Fruit fly (Drosophila melanogaster) whole organism, adult: Measurements from ENCODE around the gene xit.

Experiments
- CG11617 ChIP-seq: fragments of 200-800 bp; sonication (Bioruptor generic); optimal IDR thresholded peaks from 2 replicates; lab custom pipeline; 2017; ENCODE audit warnings: mild to moderate bottlenecking, missing biosample characterization, missing genetic modification reagents, missing genetic modification characterization
- CG12768 ChIP-seq: fragments of 200-800 bp; sonication (Bioruptor generic); optimal IDR thresholded peaks from 2 replicates; lab custom pipeline; 2017; ENCODE audit warnings: missing biosample characterization, missing genetic modification characterization, mild to moderate bottlenecking, moderate library complexity, missing genetic modification reagents
- CG14711 ChIP-seq: fragments of 200-800 bp; sonication (Bioruptor generic); optimal IDR thresholded peaks from 2 replicates; lab custom pipeline; 2018; ENCODE audit warnings: missing biosample characterization, mild to moderate bottlenecking, missing genetic modification characterization, moderate library complexity
- CG1620 ChIP-seq: fragments of 200-800 bp; sonication (Bioruptor generic); optimal IDR thresholded peaks from 2 replicates; lab custom pipeline; 2016; ENCODE audit warnings: missing biosample characterization, missing genetic modification characterization
- CG33017 ChIP-seq: fragments of 200-800 bp; sonication (Bioruptor generic); optimal IDR thresholded peaks from 2 replicates; lab custom pipeline; 2018; ENCODE audit warnings: missing biosample characterization, mild to moderate bottlenecking, missing genetic modification characterization, moderate library complexity
- CG5204 ChIP-seq: fragments of 200-800 bp; sonication (Bioruptor generic); optimal IDR thresholded peaks from 2 replicates; lab custom pipeline; 2016; ENCODE audit warnings: missing biosample characterization, missing genetic modification characterization
- CG7045 ChIP-seq: fragments of 200-800 bp; sonication (Bioruptor generic); optimal IDR thresholded peaks from 2 replicates; lab custom pipeline; 2017; ENCODE audit warnings: missing biosample characterization, mild to moderate bottlenecking, missing genetic modification characterization
- CG7101 ChIP-seq: fragments of 200-800 bp; sonication (Bioruptor generic); optimal IDR thresholded peaks from 2 replicates; lab custom pipeline; 2018; ENCODE audit warnings: missing biosample characterization, mild to moderate bottlenecking, missing genetic modification characterization, moderate library complexity
- Clk ChIP-seq: fragments of 200-800 bp; sonication (Bioruptor generic); optimal IDR thresholded peaks from 2 replicates; lab custom pipeline; 2017; ENCODE audit warnings: missing biosample characterization, missing genetic modification characterization
- Crg-1 ChIP-seq: fragments of 200-800 bp; sonication (Bioruptor generic); optimal IDR thresholded peaks from 2 replicates; lab custom pipeline; 2016; ENCODE audit warnings: missing biosample characterization, missing genetic modification characterization
- Hr96 ChIP-seq: fragments of 200-800 bp; sonication (Bioruptor generic); optimal IDR thresholded peaks from 2 replicates; lab custom pipeline; 2016; ENCODE audit warnings: missing biosample characterization, missing genetic modification characterization
- Mnt ChIP-seq: fragments of 200-800 bp; sonication (Bioruptor generic); optimal IDR thresholded peaks from 2 replicates; lab custom pipeline; 2016; ENCODE audit warnings: missing biosample characterization, mild to moderate bottlenecking, missing genetic modification characterization
- bab1 ChIP-seq: fragments of 200-800 bp; sonication (Bioruptor generic); optimal IDR thresholded peaks from 3 replicates; lab custom pipeline; 2019; ENCODE audit warnings: missing biosample characterization, mild to moderate bottlenecking, missing genetic modification characterization, moderate library complexity
- cic ChIP-seq: fragments of 200-800 bp; sonication (Bioruptor generic); optimal IDR thresholded peaks from 2 replicates; lab custom pipeline; 2017; ENCODE audit warnings: missing biosample characterization, mild to moderate bottlenecking, missing genetic modification characterization, moderate library complexity
- cnc ChIP-seq, 2 experiments: fragments of >200 bp; optimal IDR thresholded peaks; 2 replicates each; lab custom pipeline; 2017
- kay ChIP-seq: fragments of 200-800 bp; sonication (Bioruptor generic); peaks from one replicate; lab custom pipeline; 2016; ENCODE audit warnings: missing biosample characterization, missing genetic modification characterization, borderline replicate concordance
- ovo ChIP-seq: fragments of 200-800 bp; sonication (Bioruptor generic); optimal IDR thresholded peaks from 2 replicates; lab custom pipeline; 2016; ENCODE audit warnings: missing biosample characterization, missing genetic modification characterization
- pad ChIP-seq: fragments of 200-800 bp; sonication (Bioruptor generic); optimal IDR thresholded peaks from 3 replicates; lab custom pipeline; 2017; ENCODE audit warnings: missing biosample characterization, missing genetic modification characterization, mild to moderate bottlenecking, moderate library complexity, missing genetic modification reagents
- tj ChIP-seq: fragments of 200-800 bp; sonication (Bioruptor generic); optimal IDR thresholded peaks from 3 replicates; lab custom pipeline; 2017; ENCODE audit warnings: missing biosample characterization, mild to moderate bottlenecking, missing genetic modification characterization, moderate library complexity
- toe ChIP-seq: fragments of 200-800 bp; sonication (Bioruptor generic); optimal IDR thresholded peaks from 2 replicates; lab custom pipeline; 2016; ENCODE audit warnings: missing biosample characterization, missing genetic modification characterization

xit gene

dm6 chrX:6856332-6856995 is 35.6 kb downstream of the xit start:
- peak; percentile 10 for TF ChIP-seq CG33017 (tag; lab: Kevin White, UChicago)
- no peak for TF ChIP-seq cic (GFP tag; lab: Kevin White, UChicago)
- TF ChIP-seq CG14711 (tag; lab: Kevin White, UChicago) = peak; percentile 52
- TF ChIP-seq bab1 (GFP tag; lab: Kevin White, UChicago) = peak; percentile 72
- TF ChIP-seq CG7101 (tag; lab: Kevin White, UChicago) = peak; percentile 16

- TF ChIP-seq kay (GFP tag; lab: Kevin White, UChicago) (peak; percentile 73), Mnt (GFP tag; lab: Kevin White, UChicago) (no peak)
Measured at dm6 chrX:6857269-6857668, 36.5 kb downstream of the xit start.

dm6 chrX:6857693-6858092 is 36.9 kb downstream of the xit start:
- TF ChIP-seq cnc (optimal IDR thresholded peaks at IDR 0.05; lab: Kevin White, UChicago) (no peak), Mnt (GFP tag; lab: Kevin White, UChicago) (no peak), tj (GFP tag; lab: Kevin White, UChicago) (no peak), CG33017 (tag; lab: Kevin White, UChicago) (no peak), CG5204 (GFP tag; lab: Kevin White, UChicago) (no peak), CG12768 (GFP tag; lab: Kevin White, UChicago) (no peak), Hr96 (GFP tag; lab: Kevin White, UChicago) (no peak), cic (GFP tag; lab: Kevin White, UChicago) (no peak), CG7045 (no peak), Crg-1 (GFP tag; lab: Kevin White, UChicago) (no peak), CG7101 (tag; lab: Kevin White, UChicago) (no peak), ovo (GFP tag; lab: Kevin White, UChicago) (no peak), bab1 (GFP tag; lab: Kevin White, UChicago) (no peak), toe (GFP tag; lab: Kevin White, UChicago) (no peak), CG11617 (GFP tag; lab: Kevin White, UChicago) (no peak), kay (GFP tag; lab: Kevin White, UChicago) (no peak), Clk (GFP tag; lab: Kevin White, UChicago) (no peak)

dm6 chrX:6859245-6859644 is 38.4 kb downstream of the xit start:
- TF ChIP-seq cic (GFP tag; lab: Kevin White, UChicago) = no peak
- no peak for TF ChIP-seq tj (GFP tag; lab: Kevin White, UChicago)
- no peak for TF ChIP-seq toe (GFP tag; lab: Kevin White, UChicago)
- no peak for TF ChIP-seq CG7045
- TF ChIP-seq CG1620 (GFP tag; lab: Kevin White, UChicago) = no peak
- TF ChIP-seq CG33017 (tag; lab: Kevin White, UChicago) = no peak
- TF ChIP-seq cnc (optimal IDR thresholded peaks at IDR 0.05; lab: Kevin White, UChicago) = no peak
- TF ChIP-seq pad (GFP tag; lab: Kevin White, UChicago) = no peak
- TF ChIP-seq Hr96 (GFP tag; lab: Kevin White, UChicago) = no peak

dm6 chrX:6859756-6860412 is 39.1 kb downstream of the xit start:
- TF ChIP-seq Hr96 (GFP tag; lab: Kevin White, UChicago) (peak; percentile 93), Mnt (GFP tag; lab: Kevin White, UChicago) (no peak), CG7045 (peak; percentile 68), CG5204 (GFP tag; lab: Kevin White, UChicago) (peak; percentile 36), ovo (GFP tag; lab: Kevin White, UChicago) (no peak), toe (GFP tag; lab: Kevin White, UChicago) (peak; percentile 48), cnc (optimal IDR thresholded peaks at IDR 0.05; lab: Kevin White, UChicago) (no peak), cic (GFP tag; lab: Kevin White, UChicago) (no peak), kay (GFP tag; lab: Kevin White, UChicago) (peak; percentile 25), CG7101 (tag; lab: Kevin White, UChicago) (peak; percentile 60), CG33017 (tag; lab: Kevin White, UChicago) (no peak), Clk (GFP tag; lab: Kevin White, UChicago) (peak; percentile 63), CG14711 (tag; lab: Kevin White, UChicago) (peak; percentile 66), CG1620 (GFP tag; lab: Kevin White, UChicago) (peak; percentile 75), Crg-1 (GFP tag; lab: Kevin White, UChicago) (no peak), bab1 (GFP tag; lab: Kevin White, UChicago) (peak; percentile 30), CG11617 (GFP tag; lab: Kevin White, UChicago) (peak; percentile 86), pad (GFP tag; lab: Kevin White, UChicago) (peak; percentile 82), CG12768 (GFP tag; lab: Kevin White, UChicago) (peak; percentile 80), tj (GFP tag; lab: Kevin White, UChicago) (peak; percentile 58)
